Worm (Caenorhabditis elegans) whole organism, midembryonic: ENCODE data around the gene spe-44.

Experiments used
- T22C8.4 ChIP-seq: fragments of 200-800 bp; sonication (Bioruptor generic); IDR thresholded peaks from 2 replicates; pipeline ENCODE4 v1.3.6; 2022; ENCODE audit warnings: missing genetic modification characterization, missing compliant biosample characterization
- cog-1 ChIP-seq: sonication (generic microtip); optimal IDR thresholded peaks from 2 replicates; lab custom pipeline; 2016; ENCODE audit warnings: missing genetic modification characterization, missing compliant biosample characterization
- flt-1 ChIP-seq: fragments of 200-800 bp; sonication (Bioruptor generic); IDR thresholded peaks from 2 replicates; pipeline ENCODE4 v1.3.6; 2022; ENCODE audit warnings: missing genetic modification characterization, missing compliant biosample characterization
- klf-2 ChIP-seq: fragments of 200-800 bp; sonication (Bioruptor generic); conservative IDR thresholded peaks from 2 replicates; pipeline ENCODE4 v1.3.6; 2022; ENCODE audit warnings: missing genetic modification reagents, missing genetic modification characterization, missing compliant biosample characterization
- med-1 ChIP-seq: sonication (generic microtip); optimal IDR thresholded peaks from 2 replicates; lab custom pipeline; 2017; ENCODE audit warnings: missing genetic modification characterization, mild to moderate bottlenecking, missing compliant biosample characterization, antibody characterized with exemption, missing genetic modification reagents; ENCODE audit not compliant: insufficient read depth
- ref-1 ChIP-seq: fragments of 200-800 bp; sonication (Bioruptor generic); conservative IDR thresholded peaks from 2 replicates; pipeline ENCODE4 v1.3.6; 2022; ENCODE audit warnings: missing genetic modification reagents, missing genetic modification characterization, missing compliant biosample characterization
- tab-1 ChIP-seq: fragments of 200-800 bp; sonication (Bioruptor generic); IDR thresholded peaks from 2 replicates; pipeline ENCODE4 v1.3.6; 2022; ENCODE audit warnings: missing genetic modification characterization, missing compliant biosample characterization
- ztf-23 ChIP-seq: fragments of 200-800 bp; sonication (Bioruptor generic); IDR thresholded peaks from 2 replicates; pipeline ENCODE4 v1.3.6; 2022; ENCODE audit warnings: missing genetic modification reagents, missing genetic modification characterization, missing compliant biosample characterization
- ztf-29 ChIP-seq: fragments of 200-800 bp; sonication (Bioruptor generic); IDR thresholded peaks from 2 replicates; pipeline ENCODE4 v1.3.6; 2022; ENCODE audit warnings: missing genetic modification reagents, missing genetic modification characterization, missing compliant biosample characterization

The spe-44 gene

DNA sequence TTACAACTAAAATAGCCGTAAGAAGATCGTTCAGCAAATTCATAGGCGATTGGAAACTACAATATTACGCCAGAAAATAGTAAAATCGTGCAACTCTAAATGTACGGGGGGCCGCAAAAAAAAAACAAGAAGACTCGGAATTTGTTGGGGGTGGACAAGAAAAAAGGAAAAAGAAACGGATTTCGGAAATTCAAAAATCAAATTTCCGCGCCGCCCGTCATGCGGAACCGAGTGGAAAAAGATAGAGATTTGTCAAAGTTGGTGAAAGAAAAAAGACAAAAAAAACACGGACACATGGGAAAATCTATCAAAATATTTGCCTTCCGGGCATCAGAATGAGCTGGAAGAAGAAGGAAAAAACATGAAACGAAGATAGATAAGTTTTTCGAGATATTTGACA lies 34.7 kb downstream of the spe-44 start:
- TF ChIP-seq cog-1 (tag; lab: Kevin White, UChicago) (no peak), klf-2 (no peak), flt-1 (GFP tag; lab: Robert Waterston, UW) (no peak), tab-1 (GFP tag; lab: Robert Waterston, UW) (no peak), ztf-29 (no peak), T22C8.4 (no peak), med-1 (GFP tag; lab: Kevin White, UChicago) (no peak), ref-1 (no peak), ztf-23 (no peak)

DNA sequence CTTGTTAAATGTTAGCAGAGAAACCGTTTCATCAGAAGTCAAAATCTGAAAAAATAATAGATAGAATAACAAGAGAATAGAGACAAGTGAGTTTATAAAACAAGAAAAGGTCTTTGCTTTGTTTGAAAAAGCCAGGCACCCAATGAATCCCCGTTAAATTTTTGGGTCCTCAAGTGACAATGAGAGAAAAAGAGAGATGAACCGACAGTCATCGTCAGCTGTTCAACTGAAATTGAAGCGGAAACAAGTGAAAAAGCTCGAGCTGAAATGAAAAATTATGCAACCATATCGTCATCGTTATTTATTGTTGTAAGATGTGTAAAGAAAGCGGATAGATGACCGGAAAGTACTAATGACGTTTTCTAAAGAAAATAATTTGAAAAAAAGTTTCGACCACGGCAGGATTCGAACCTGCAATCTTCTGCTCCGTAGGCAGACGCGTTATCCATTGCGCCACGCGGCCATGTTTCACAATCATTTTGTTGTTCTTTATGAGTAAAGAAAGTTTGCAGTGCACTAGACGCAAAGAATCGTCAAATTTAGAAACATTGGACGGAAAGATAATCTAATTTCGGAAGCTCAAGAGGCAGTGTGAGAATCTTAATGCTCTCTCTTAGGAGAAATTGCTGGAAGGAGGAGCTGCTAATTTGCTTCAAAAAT lies 36.3 kb downstream of the spe-44 start, which contains the start of gene F08G5.3:
Gene F08G5.3 (minus strand): TSS at position 51 of the 660 bp plus-strand sequence.
- TF ChIP-seq tab-1 (GFP tag; lab: Robert Waterston, UW) (peak; percentile 76; the same call in 1 of the 2 replicates), flt-1 (GFP tag; lab: Robert Waterston, UW) (peak; percentile 70), klf-2 (no peak)

DNA sequence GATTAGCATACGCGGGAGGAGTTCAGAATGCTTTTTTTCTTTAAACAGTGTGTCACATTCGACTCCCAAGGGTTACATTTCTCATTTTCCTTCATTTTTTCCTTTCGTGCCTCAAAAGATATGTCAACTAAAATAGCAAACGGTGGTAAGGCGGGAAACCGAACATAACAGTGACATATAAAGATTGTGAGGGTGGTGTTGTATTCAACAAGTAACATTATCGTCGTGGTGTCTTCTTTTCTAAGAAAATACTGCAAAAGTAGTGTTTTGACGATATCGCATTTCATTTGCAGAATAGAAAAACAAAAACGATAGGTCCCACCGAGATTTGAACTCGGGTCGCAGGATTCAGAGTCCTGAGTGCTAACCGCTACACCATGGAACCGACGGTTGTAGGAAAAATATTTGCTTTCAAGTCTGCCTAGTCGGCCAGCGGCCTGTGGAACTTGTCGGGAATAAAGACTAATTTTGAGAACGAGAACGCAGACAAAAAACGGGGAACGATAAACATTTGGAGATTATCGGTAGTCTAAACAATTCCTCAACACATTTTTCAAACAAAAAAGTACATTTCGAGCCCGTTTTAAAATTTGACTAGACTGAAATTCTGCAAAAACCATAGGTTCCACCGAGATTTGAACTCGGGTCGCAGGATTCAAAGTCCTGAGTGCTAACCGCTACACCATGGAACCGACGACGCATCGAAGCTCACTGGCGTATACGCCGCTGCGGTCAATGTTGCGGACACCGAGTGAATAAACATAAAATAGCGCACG lies 37.2 kb downstream of the spe-44 start:
- TF ChIP-seq ref-1 = 0 out of 2 replicates have a peak, but pooled peaks have one; percentile 5
- TF ChIP-seq cog-1 (tag; lab: Kevin White, UChicago) = no peak
- no peak for TF ChIP-seq ztf-29
- peak; percentile 52; the same call in 1 of the 2 replicates for TF ChIP-seq tab-1 (GFP tag; lab: Robert Waterston, UW)
- TF ChIP-seq med-1 (GFP tag; lab: Kevin White, UChicago) = peak; percentile 23
- TF ChIP-seq flt-1 (GFP tag; lab: Robert Waterston, UW) = peak; percentile 66
- 0 out of 2 replicates have a peak, but pooled peaks have one; percentile 38 for TF ChIP-seq ztf-23
- peak; percentile 53; the same call in 1 of the 2 replicates for TF ChIP-seq T22C8.4
- no peak for TF ChIP-seq klf-2

DNA sequence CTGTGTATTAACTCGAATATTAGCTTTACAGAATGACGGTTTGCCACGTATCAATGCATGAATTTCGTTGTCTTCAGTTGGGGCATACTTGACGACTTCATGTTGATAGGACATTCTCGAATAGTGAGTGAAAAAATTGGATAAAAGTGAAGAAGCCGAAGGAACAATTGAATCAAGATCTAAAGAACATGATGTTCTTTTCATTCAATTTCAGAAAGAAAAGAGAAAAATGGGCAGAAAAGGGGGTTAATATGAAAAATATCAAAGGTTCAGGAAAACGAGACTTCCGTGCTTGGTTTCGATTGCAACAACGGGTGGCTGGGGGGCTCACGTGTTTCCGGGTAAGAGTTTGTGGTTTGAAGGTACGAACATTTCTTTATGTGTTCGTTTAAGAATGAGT lies 39.4 kb downstream of the spe-44 start:
- TF ChIP-seq T22C8.4 = no peak
- no peak for TF ChIP-seq med-1 (GFP tag; lab: Kevin White, UChicago)

DNA sequence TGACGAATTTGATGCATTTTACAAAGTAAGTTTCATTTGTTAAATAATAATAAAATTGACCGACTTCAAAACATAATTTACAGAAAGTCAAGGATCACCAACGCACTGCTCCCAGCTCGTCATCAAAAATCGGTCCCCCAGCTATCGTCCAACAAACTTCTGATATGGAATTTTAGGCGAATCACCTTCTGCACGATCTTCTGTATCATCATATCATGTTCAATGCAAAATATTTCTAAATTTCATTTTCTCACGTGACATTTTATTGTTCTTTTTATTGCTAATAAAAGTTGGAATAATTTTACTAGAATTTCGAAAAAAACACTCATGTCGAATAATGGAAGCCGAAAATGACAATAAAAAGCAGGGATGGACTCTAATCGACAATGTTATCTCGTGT lies 43.8 kb downstream of the spe-44 start, which contains the start of gene acl-13:
Gene acl-13 (plus strand): TSS at position 301 of the 400 bp plus-strand sequence.
- TF ChIP-seq flt-1 (GFP tag; lab: Robert Waterston, UW) (no peak), T22C8.4 (no peak), ref-1 (no peak), klf-2 (no peak), cog-1 (tag; lab: Kevin White, UChicago) (no peak), tab-1 (GFP tag; lab: Robert Waterston, UW) (no peak), ztf-29 (no peak), med-1 (GFP tag; lab: Kevin White, UChicago) (no peak), ztf-23 (no peak)

DNA sequence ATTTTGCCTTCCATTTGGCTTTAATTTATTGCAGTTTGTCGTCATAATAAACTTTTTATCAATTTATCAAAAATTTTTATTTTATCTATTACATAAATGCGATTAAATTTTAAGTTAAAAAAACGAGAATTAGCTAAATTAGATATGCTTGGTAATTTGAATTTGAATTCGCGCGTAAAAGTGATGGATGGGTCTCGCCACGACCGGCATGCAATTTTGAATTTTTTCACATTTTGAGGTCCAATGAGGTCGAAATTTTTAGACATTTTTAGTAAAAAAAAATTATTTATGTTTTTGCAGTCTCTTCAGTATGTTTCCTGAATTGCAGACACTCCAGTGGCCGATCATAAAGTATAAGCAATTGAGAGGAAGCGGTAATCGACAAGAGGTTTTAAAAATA lies 45.4 kb downstream of the spe-44 start, which contains the start of gene dsb-1:
Gene dsb-1 (plus strand): TSS at position 301 of the 400 bp plus-strand sequence.
- TF ChIP-seq tab-1 (GFP tag; lab: Robert Waterston, UW) (no peak), klf-2 (no peak), ztf-23 (no peak), ztf-29 (no peak), cog-1 (tag; lab: Kevin White, UChicago) (no peak)

DNA sequence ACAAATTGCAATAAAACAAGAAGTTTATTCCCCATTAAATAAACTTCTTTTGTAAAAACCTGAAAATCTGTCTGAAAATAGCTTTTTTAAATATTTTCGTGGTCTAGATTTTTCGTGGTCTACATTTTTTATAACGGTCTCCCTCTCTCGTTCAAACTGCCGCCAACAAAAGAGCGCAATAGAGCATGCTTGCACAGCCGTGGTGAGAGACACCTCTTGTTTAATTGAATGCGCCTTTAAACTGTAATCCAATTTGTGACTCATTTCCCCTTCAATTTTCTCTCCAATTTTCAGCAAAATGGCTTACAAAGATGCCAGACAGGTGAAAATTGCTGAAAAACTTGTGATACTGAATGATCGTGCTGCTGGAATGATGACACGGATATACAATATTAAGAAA lies 49.9 kb downstream of the spe-44 start, which contains the start of gene gex-3:
Gene gex-3 (plus strand): TSS at position 295 of the 400 bp plus-strand sequence.
- TF ChIP-seq ref-1 (no peak), cog-1 (tag; lab: Kevin White, UChicago) (peak; percentile 47), tab-1 (GFP tag; lab: Robert Waterston, UW) (no peak)

DNA sequence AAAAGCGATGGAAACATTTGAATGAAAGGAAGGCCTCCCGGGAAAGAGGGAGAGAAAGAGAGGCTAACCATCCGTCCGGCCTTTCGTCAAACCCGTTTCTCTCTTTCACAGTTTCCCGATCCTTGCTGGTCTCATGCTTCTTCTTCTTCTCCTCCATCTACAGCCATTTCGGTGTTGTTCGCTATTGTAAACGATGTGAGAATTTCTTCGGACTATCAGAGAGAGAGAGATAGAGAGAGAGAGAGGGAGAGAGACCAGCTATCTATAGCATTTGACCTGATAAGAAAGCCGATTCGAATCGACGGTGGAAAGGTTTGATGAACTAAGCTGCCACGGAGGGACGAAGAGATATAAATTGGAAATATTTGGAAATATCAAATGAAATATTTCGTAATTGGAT lies 50.6 kb downstream of the spe-44 start:
- no peak for TF ChIP-seq T22C8.4
- no peak for TF ChIP-seq flt-1 (GFP tag; lab: Robert Waterston, UW)
- TF ChIP-seq cog-1 (tag; lab: Kevin White, UChicago) = no peak
